Fruit fly (Drosophila melanogaster): ENCODE results near the gene CG4020.
A peak's percentile ranks its signal among the peaks of the same experiment; 100 is the strongest.
"Not testable (repeated sequence)": the region's sequence is repeated elsewhere in the genome, so short reads cannot be mapped to it uniquely, and the experiment has no call there.

The CG4020 gene

dm6 chrX:5932345-5932995 lies 26.9 kb downstream of the CG4020 start:
- TF ChIP-seq rn (GFP tag; IDR thresholded peaks at IDR 0.05), result peak; percentile 49
- no peak for TF ChIP-seq D1 (tag; optimal IDR thresholded peaks at IDR 0.05)
- peak; percentile 77 for TF ChIP-seq CG12605 (GFP tag; IDR thresholded peaks at IDR 0.05)
- TF ChIP-seq gl (tag; optimal IDR thresholded peaks at IDR 0.05), result peak; percentile 59
- peak; percentile 49 for TF ChIP-seq Snoo (tag; optimal IDR thresholded peaks at IDR 0.05)
- peak; percentile 70 for TF ChIP-seq CG15710 (tag; optimal IDR thresholded peaks at IDR 0.05)
- no peak for TF ChIP-seq EcR (GFP tag; optimal IDR thresholded peaks at IDR 0.05)
- peak; percentile 90 for TF ChIP-seq CG8301 (tag; optimal IDR thresholded peaks at IDR 0.05)
- TF ChIP-seq fd96Ca (GFP tag; IDR thresholded peaks at IDR 0.05), result peak; percentile 90
- peak; percentile 87 for TF ChIP-seq CG14655 (GFP tag; optimal IDR thresholded peaks at IDR 0.05)
- 0 out of 2 replicates have a peak, but pooled peaks have one; percentile 6 for TF ChIP-seq CG10348 (GFP tag; IDR thresholded peaks at IDR 0.05)
- TF ChIP-seq Pif1B (GFP tag; optimal IDR thresholded peaks at IDR 0.05), result peak; percentile 87
- peak; percentile 64 for TF ChIP-seq CG8159 (tag; optimal IDR thresholded peaks at IDR 0.05)
- peak; percentile 67 for TF ChIP-seq CG17806 (tag; optimal IDR thresholded peaks at IDR 0.05)
- TF ChIP-seq CG9948 (tag; optimal IDR thresholded peaks at IDR 0.05), result peak; percentile 63
- TF ChIP-seq CG32121 (GFP tag; IDR thresholded peaks at IDR 0.05), result peak; percentile 65
- TF ChIP-seq CG13204 (GFP tag; optimal IDR thresholded peaks at IDR 0.05), result no peak
- peak; percentile 91; the same call in 2 of the 3 replicates for TF ChIP-seq CG4496 (GFP tag; IDR thresholded peaks at IDR 0.05)
- TF ChIP-seq Pif1A (GFP tag; optimal IDR thresholded peaks at IDR 0.05), result peak; percentile 85
- TF ChIP-seq Ets98B (GFP tag; IDR thresholded peaks at IDR 0.05), result peak; percentile 88
- peak; percentile 67 for TF ChIP-seq CG34367 (tag; optimal IDR thresholded peaks at IDR 0.05)

DNA sequence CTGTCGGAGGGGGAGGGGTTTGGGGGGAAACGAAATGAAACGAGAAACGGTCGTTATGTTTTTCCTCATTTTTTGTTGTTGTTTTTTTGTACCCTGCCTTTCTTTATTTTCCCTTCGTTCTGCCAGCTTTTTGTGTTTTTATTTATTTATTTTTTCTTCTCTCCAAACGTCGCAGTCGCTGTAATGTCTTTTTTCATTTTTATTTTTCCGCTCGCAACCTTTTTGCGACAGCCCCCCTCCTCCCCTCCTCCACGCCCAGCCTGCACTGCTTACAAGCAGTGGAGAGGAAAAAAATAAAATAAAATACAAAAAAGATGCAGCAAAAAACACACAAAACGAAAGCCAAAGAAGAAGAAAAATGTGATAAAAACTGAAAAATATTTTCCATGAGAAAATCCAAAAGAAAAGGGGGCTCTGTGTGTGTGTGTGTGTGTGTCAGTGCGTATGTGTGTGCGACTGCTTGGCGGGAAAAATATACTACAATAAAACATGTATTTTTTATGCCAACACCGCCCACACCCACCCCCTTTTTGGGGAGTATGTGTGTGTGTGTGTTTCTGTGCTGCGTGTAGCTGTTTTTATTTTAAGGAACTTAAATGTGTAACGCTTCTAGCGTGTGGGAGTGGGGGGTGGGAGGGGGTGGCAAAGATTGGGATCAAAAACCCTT lies 29.7 kb downstream of the CG4020 start:
- TF ChIP-seq CG9948 (tag; optimal IDR thresholded peaks at IDR 0.05) (peak; percentile 77), fd96Ca (GFP tag; IDR thresholded peaks at IDR 0.05) (peak; percentile 88), gl (tag; optimal IDR thresholded peaks at IDR 0.05) (peak; percentile 87), Pif1B (GFP tag; optimal IDR thresholded peaks at IDR 0.05) (peak; percentile 76), D1 (tag; optimal IDR thresholded peaks at IDR 0.05) (peak; percentile 82), CG8301 (tag; optimal IDR thresholded peaks at IDR 0.05) (peak; percentile 71), CG14655 (GFP tag; optimal IDR thresholded peaks at IDR 0.05) (peak; percentile 83), CG4496 (GFP tag; IDR thresholded peaks at IDR 0.05) (peak; percentile 84), Snoo (tag; optimal IDR thresholded peaks at IDR 0.05) (peak; percentile 60), CG17806 (tag; optimal IDR thresholded peaks at IDR 0.05) (peak; percentile 67), CG13204 (GFP tag; optimal IDR thresholded peaks at IDR 0.05) (peak; percentile 82), EcR (GFP tag; optimal IDR thresholded peaks at IDR 0.05) (no peak), CG8159 (tag; optimal IDR thresholded peaks at IDR 0.05) (peak; percentile 83), Ets98B (GFP tag; IDR thresholded peaks at IDR 0.05) (peak; percentile 77), rn (GFP tag; IDR thresholded peaks at IDR 0.05) (peak; percentile 75), CG34367 (tag; optimal IDR thresholded peaks at IDR 0.05) (peak; percentile 78), CG15710 (tag; optimal IDR thresholded peaks at IDR 0.05) (peak; percentile 88), Pif1A (GFP tag; optimal IDR thresholded peaks at IDR 0.05) (peak; percentile 75), CG10348 (GFP tag; IDR thresholded peaks at IDR 0.05) (no peak), CG12605 (GFP tag; IDR thresholded peaks at IDR 0.05) (peak; percentile 85), CG32121 (GFP tag; IDR thresholded peaks at IDR 0.05) (peak; percentile 80)

DNA sequence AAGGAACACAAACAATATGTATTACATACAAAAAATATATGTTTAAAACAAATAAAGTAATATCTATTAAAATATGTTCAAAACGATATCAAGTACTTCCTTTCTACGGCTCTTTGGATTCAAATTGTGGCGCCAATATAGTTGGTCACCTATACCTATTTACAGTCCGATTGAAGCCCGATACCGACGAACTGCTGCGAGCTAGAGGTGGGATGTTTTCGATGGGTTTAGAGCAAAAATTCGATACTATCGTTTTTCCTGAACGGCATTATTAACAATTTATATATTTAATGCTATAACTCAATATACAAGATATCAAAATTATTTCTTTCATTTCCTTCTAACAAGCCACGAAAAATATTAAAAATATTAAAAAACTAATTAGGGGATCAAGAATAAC lies 36.3 kb downstream of the CG4020 start:
- TF ChIP-seq gl (tag; optimal IDR thresholded peaks at IDR 0.05) (no peak), CG12605 (GFP tag; IDR thresholded peaks at IDR 0.05) (no peak), CG8301 (tag; optimal IDR thresholded peaks at IDR 0.05) (no peak), Snoo (tag; optimal IDR thresholded peaks at IDR 0.05) (no peak), CG8159 (tag; optimal IDR thresholded peaks at IDR 0.05) (no peak), EcR (GFP tag; optimal IDR thresholded peaks at IDR 0.05) (no peak), CG17806 (tag; optimal IDR thresholded peaks at IDR 0.05) (no peak), CG10348 (GFP tag; IDR thresholded peaks at IDR 0.05) (no peak), rn (GFP tag; IDR thresholded peaks at IDR 0.05) (no peak), fd96Ca (GFP tag; IDR thresholded peaks at IDR 0.05) (no peak), Pif1B (GFP tag; optimal IDR thresholded peaks at IDR 0.05) (no peak), CG4496 (GFP tag; IDR thresholded peaks at IDR 0.05) (no peak), Ets98B (GFP tag; IDR thresholded peaks at IDR 0.05) (no peak), CG13204 (GFP tag; optimal IDR thresholded peaks at IDR 0.05) (no peak)

dm6 chrX:5942306-5942705 lies 36.8 kb downstream of the CG4020 start, which contains the start of gene CG12728:
Gene CG12728 (plus strand): TSS chrX:5942606.
- TF ChIP-seq EcR (GFP tag; optimal IDR thresholded peaks at IDR 0.05); Ets98B (GFP tag; IDR thresholded peaks at IDR 0.05); CG15710 (tag; optimal IDR thresholded peaks at IDR 0.05): not testable (repeated sequence)

- TF ChIP-seq Pif1A (GFP tag; optimal IDR thresholded peaks at IDR 0.05); CG12605 (GFP tag; IDR thresholded peaks at IDR 0.05); CG8301 (tag; optimal IDR thresholded peaks at IDR 0.05): not testable (repeated sequence)
Observed at dm6 chrX:5945052-5945830, 39.7 kb downstream of the CG4020 start, which contains the start of gene CG32756. Gene CG32756 (plus strand): TSS chrX:5945682.
